Worm (Caenorhabditis elegans) whole organism, L3 larva: ENCODE data around the gene srh-159.

Source experiments
- jun-1 ChIP-seq: fragments of 150-350 bp; optimal IDR thresholded peaks from 2 replicates; lab custom pipeline; 2014; ENCODE audit warnings: missing biosample characterization, missing genetic modification reagents, missing genetic modification characterization
- lin-39 ChIP-seq: fragments of 150-350 bp; optimal IDR thresholded peaks from 2 replicates; lab custom pipeline; 2018; ENCODE audit warnings: missing biosample characterization, missing genetic modification reagents, missing genetic modification characterization
- nhr-237 ChIP-seq: fragments of 150-350 bp; optimal IDR thresholded peaks from 2 replicates; lab custom pipeline; 2014; ENCODE audit warnings: missing biosample characterization, missing genetic modification characterization
- nhr-76 ChIP-seq: fragments of 150-350 bp; sonication (generic microtip); optimal IDR thresholded peaks from 5 replicates; lab custom pipeline; 2014; ENCODE audit warnings: missing biosample characterization, missing genetic modification characterization
- nhr-77 ChIP-seq: fragments of 150-350 bp; optimal IDR thresholded peaks from 2 replicates; lab custom pipeline; 2014; ENCODE audit warnings: missing biosample characterization, missing genetic modification characterization
- skn-1 ChIP-seq: fragments of 150-350 bp; optimal IDR thresholded peaks from 2 replicates; lab custom pipeline; 2014; ENCODE audit warnings: missing biosample characterization, missing genetic modification characterization
- tbx-2 ChIP-seq: sonication (generic microtip); optimal IDR thresholded peaks from 2 replicates; lab custom pipeline; 2016; ENCODE audit warnings: mild to moderate bottlenecking, missing genetic modification characterization, missing compliant biosample characterization
- ztf-11 ChIP-seq: fragments of 150-350 bp; optimal IDR thresholded peaks from 2 replicates; lab custom pipeline; 2014; ENCODE audit warnings: missing biosample characterization, missing genetic modification characterization
- ztf-4 ChIP-seq: fragments of 150-350 bp; optimal IDR thresholded peaks from 2 replicates; lab custom pipeline; 2014; ENCODE audit warnings: missing biosample characterization, missing genetic modification characterization

DNA sequence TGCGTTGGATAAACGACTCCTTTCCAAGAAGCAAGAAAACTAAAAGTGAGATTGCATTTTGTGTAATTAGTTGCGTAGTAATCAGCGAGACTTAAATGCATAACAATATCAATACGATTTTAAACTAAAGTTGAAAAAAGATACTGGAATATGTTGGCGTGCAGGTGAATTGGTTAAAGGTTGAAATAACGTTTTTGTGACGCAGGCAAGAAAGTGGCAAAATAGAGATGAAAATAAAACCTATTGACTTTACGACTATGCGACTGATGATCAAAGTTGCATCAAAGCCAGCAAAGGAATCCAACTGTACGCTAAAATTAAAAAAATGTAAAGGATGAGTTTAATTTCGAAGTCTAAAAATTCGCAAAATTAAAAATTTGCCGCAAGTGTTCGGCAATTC is 16.7 kb upstream of the srh-159 start, which contains the start of gene srh-102:
- TF ChIP-seq tbx-2 (tag; lab: Kevin White, UChicago), result no peak
- no peak for TF ChIP-seq jun-1 (tag; lab: Kevin White, UChicago)
- no peak for TF ChIP-seq nhr-237 (tag; lab: Kevin White, UChicago)
- no peak for TF ChIP-seq nhr-76 (tag; lab: Kevin White, UChicago)
- TF ChIP-seq ztf-11, result no peak
- no peak for TF ChIP-seq lin-39 (tag; lab: Kevin White, UChicago)
- TF ChIP-seq ztf-4 (tag; lab: Kevin White, UChicago), result no peak
- TF ChIP-seq skn-1 (tag; lab: Kevin White, UChicago), result no peak
- TF ChIP-seq nhr-77 (tag; lab: Kevin White, UChicago), result no peak
